Fruit fly (Drosophila melanogaster) whole organism, larva: ENCODE data around the gene CG43288.

ENCODE experiments used
- noc ChIP-seq: fragments of 200-800 bp; sonication (Bioruptor generic); optimal IDR thresholded peaks from 3 replicates; lab custom pipeline; 2019; ENCODE audit warnings: missing biosample characterization, mild to moderate bottlenecking, missing genetic modification characterization, moderate library complexity

CG43288 gene

DNA sequence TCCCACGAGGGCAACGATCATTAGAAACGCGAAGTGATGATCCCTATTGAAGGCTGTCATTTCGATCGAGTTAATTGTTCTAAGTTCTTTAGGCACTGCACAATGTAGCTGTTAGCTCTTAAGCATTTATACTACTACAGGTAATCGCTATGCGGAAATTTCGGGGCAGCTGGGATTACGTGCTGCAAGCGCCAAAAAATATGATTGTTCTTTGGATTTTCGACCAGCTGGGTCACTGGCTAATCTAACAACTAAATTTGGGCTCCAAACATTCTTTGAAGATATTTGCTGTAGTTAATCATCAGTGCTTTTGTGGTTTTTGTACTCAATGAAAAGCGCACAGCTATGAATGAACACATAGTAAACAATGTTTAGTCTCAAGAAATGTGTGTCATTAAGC, 4.5 kb downstream of the CG43288 start, which contains the start of gene CG15571:
TSS of gene CG15571 (minus strand) at position 101 of the 400 bp plus-strand sequence.
- TF ChIP-seq noc (tag; lab: Kevin White, UChicago): no peak

DNA sequence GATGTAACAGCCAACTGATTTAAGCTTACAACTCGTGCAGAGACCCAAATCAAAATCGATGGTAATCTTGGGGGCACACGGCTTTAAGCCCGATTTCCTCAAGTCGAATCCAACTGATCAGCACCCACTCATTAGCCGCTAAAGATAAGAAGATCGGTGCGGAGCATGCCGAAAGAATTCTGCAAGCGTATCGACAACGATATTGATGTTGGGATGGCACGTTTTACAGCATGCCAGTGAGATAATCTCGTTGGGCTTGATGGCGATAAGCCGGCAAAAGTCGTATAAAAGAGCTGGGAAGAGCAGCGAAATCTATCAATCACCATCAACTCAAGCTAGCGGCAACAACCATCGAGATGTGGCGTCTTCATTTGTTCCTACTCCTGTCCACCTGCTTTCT, 5.0 kb downstream of the CG43288 start, which contains the start of gene CG15570:
TSS of gene CG15570 (plus strand) at position 301 of the 400 bp plus-strand sequence.
- no peak for TF ChIP-seq noc (tag; lab: Kevin White, UChicago)

DNA sequence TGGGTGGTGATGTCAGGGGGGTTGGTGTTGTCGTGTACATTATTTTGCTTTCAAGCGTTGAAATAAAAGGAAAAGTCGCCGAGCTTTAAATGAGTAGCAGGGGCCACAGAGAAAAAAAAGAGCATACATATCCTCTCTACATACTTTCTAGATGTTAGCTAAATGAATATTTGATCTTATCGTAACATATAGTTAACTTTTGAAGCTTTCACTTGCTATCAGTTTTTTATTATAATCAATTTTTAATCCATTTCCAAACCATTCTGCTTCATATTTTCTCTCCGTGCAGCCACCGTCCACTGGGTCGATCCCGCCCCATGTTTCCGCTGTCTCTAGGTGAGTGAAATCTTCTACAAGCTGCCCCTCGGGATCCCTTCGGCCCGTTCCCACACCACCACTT, 12.2 kb downstream of the CG43288 start:
- no peak for TF ChIP-seq noc (tag; lab: Kevin White, UChicago)

DNA sequence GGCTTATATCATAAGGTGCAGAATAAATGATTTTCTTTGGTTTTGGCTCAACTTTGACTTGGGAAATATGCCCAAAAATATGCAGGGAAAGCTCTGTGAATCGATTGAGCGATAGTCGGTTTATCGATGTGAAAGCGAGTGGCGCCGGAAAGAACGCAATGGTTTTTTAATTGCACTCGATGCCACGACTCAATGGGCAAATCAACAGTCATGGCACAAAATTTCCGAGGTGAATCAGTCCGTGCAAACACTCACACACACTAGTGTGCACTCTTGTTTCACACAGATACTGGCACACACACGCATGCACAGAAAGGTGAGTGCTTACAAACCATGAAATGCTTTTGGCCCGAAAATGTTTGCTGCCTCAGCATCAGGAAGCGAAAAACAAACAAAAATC, 27.3 kb downstream of the CG43288 start:
- no peak for TF ChIP-seq noc (tag; lab: Kevin White, UChicago)

DNA sequence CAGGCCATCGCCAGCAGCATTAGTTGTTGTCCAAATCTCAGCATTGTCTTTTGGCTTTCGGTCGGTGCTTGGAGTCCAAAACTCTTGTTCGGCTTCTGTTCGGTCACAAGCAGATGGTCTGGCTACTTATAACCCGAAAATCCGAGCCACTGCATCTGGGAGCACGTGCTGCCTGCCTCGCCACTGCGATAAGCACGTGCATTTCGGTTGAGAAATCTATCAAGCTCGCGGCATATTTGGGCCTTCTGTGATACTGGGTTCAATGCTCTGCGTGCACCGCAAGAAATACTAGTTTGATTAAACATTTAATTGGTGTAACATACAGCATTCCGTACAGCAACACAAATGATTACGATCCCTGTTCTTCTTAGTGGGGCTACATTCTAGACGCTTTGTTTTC, 29.9 kb downstream of the CG43288 start, which contains the start of gene Femcoat:
TSS of gene Femcoat (minus strand) at position 101 of the 400 bp plus-strand sequence.
- TF ChIP-seq noc (tag; lab: Kevin White, UChicago): no peak

DNA sequence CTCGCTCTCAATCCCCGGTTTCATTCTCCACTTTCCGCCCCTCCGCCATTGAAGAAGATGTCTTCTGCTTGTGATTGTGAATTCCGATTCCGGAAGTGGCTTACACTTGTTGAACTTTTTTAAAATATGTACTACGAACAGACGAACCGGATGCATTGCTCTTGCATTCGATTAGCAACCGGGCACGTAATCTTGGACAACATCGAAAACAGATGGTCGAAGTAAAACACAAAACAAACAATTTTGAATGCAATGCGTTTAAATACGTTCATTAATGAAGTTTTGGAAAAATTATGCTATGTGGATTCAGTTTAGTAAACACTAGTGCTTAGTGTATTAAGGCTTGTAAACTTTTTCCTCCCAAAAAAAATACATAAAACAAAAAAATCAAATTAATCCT, 33.2 kb downstream of the CG43288 start, which contains the start of gene Muc4B:
TSS of gene Muc4B (minus strand) at position 101 of the 400 bp plus-strand sequence.
- no peak for TF ChIP-seq noc (tag; lab: Kevin White, UChicago)

DNA sequence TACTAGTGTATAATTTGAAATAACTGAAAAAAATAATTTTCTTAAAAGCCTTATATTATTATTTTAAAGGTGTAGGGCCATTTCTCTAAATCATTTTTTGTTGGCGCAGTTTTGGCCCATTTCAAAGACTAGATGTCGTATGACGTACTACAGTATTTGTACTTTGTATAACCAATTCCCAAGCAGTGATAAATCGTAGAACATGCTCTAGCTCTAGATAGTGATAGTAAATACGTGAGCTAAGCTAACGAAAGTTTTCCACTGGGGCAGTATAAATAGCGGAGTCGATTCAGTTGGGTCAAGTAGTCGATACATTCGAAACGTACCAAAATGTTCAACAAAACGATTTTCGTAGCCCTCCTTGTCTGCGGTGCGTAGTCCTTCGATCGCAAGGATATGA, 34.2 kb downstream of the CG43288 start, which contains the start of gene CG43134:
TSS of gene CG43134 (plus strand) at position 301 of the 400 bp plus-strand sequence.
- TF ChIP-seq noc (tag; lab: Kevin White, UChicago): no peak

DNA sequence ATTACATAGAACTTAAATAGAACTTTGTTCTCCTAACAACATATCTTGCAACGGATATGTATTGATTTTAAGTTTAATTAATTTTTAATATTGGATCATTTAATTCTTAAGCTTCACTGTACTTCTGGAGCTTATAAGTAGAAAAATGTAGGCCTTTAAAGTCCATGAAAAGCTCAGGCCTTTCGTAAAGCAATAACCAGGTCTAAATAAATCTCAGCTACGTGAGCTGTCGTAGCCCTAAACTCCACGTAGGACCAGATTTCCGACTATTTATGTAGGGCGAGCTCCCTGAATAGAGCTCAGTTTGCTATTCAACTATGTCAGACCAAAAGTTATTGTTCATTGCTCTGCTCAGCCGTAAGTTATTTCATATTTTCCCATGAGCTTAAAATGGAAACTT, 35.3 kb downstream of the CG43288 start, which contains the start of gene CG43135:
TSS of gene CG43135 (plus strand) at position 301 of the 400 bp plus-strand sequence.
- no peak for TF ChIP-seq noc (tag; lab: Kevin White, UChicago)

DNA sequence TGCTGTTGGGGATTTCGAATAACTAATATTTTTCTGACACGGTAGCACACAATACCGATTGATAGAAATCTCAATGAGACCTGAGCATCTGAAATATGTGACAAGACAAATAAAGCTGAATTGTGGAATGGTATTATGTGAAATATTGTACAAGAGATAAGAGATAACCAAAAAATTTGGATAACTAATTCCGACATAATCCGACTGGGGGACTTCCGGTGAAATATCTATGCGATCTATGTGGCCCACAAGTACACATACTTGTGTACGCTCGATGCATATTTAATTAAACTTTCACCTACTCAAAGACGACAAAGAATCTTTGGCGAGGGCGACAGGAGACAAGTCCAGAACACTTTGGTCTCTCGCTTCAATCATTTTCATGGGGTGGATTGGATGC, 39.9 kb downstream of the CG43288 start, which contains the start of gene CG15576:
TSS of gene CG15576 (minus strand) at position 101 of the 400 bp plus-strand sequence.
- TF ChIP-seq noc (tag; lab: Kevin White, UChicago): no peak

DNA sequence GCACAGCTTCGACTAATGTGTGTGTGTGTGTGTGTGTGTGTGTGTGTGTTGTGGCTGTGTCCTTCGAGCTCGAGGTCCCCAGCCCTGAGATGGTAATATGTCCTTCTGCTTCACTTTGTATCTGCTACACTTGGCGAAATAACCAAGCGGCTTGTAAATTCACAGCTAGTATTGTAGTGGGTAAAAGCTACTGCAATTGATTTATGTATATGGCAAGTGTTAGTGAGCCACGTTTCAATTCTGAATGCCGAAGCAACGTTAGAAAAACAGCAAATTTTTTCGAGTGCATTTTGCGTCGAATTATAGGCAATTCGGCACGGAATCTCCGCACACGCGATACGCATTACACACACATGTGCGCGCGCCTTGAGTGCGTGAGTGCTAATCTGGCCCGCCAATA, 49.8 kb downstream of the CG43288 start:
- TF ChIP-seq noc (tag; lab: Kevin White, UChicago): no peak
